Fruit fly (Drosophila melanogaster): ENCODE results near the gene Ttc1.

Ttc1 gene

DNA sequence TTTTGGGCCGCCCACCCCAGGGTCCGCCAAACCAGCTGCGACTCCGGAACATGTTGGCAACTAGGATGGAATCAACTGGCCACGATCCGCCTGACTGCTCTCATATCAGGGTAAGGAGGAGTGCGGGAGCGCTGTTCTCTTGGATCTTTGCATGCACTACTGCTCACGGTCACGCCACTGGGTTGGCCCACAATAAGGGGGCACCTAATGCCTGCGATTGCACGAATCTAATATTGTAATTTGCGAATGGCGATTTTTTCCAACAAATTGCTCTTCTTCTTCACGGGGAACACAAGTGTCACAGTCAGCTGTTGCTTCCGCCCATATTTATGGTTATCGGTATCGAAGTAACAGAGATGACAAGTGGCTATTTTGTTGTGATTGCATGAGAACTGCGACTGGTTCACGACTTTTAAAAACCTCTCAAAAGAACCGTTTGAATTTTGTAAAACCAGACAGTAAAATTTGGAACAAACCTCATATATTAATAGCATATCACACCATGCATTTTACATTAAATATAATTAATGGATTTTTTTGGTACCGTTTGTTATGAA is 1.4 kb downstream of the Ttc1 start, which contains the start of gene ema (continued):
- TF ChIP-seq gt (GFP tag; IDR thresholded peaks at IDR 0.05): no peak
- TF ChIP-seq Pdp1 (GFP tag; optimal IDR thresholded peaks at IDR 0.05): peak in 1 of 2 experiments; percentile 50
- no peak for TF ChIP-seq ash1 (GFP tag; optimal IDR thresholded peaks at IDR 0.05)
- peak; percentile 10 for TF ChIP-seq Meics (GFP tag; optimal IDR thresholded peaks at IDR 0.05)
- TF ChIP-seq Scr (GFP tag; IDR thresholded peaks at IDR 0.05; ENCODE audit: partially characterized antibody): peak; percentile 24; the same call in 1 of the 2 replicates
- TF ChIP-seq z (GFP tag; IDR thresholded peaks at IDR 0.05): no peak
- peak; percentile 17 for TF ChIP-seq CG13624 (GFP tag; optimal IDR thresholded peaks at IDR 0.05)
- TF ChIP-seq croc (GFP tag; conservative IDR thresholded peaks at IDR 0.05): no peak
- no peak for TF ChIP-seq CG11398 (GFP tag; optimal IDR thresholded peaks at IDR 0.05)
- TF ChIP-seq sr (GFP tag; IDR thresholded peaks at IDR 0.05): no peak
- no peak for TF ChIP-seq CG2678 (tag; optimal IDR thresholded peaks at IDR 0.05)
- TF ChIP-seq CG6272 (GFP tag; IDR thresholded peaks at IDR 0.05): 0 out of 2 replicates have a peak, but pooled peaks have one; percentile 9
- TF ChIP-seq Med (GFP tag): peak; percentile 91
- TF ChIP-seq en (GFP tag; optimal IDR thresholded peaks at IDR 0.05): no peak
- TF ChIP-seq tgo (GFP tag; IDR thresholded peaks at IDR 0.05): no peak
- TF ChIP-seq Adf1 (GFP tag; IDR thresholded peaks at IDR 0.05): peak; percentile 20; the same call in 1 of the 2 replicates
- TF ChIP-seq Ets97D (GFP tag; optimal IDR thresholded peaks at IDR 0.05): peak; percentile 38
- TF ChIP-seq CG13775 (GFP tag; optimal IDR thresholded peaks at IDR 0.05): no peak
- peak; percentile 58 for TF ChIP-seq CG4617 (GFP tag; optimal IDR thresholded peaks at IDR 0.05; ENCODE audit: borderline replicate concordance)
- peak; percentile 59 for TF ChIP-seq CG9932 (GFP tag; IDR thresholded peaks at IDR 0.05)
- TF ChIP-seq nau (GFP tag; optimal IDR thresholded peaks at IDR 0.05): no peak
- no peak for TF ChIP-seq CG10209 (GFP tag; optimal IDR thresholded peaks at IDR 0.05)
- TF ChIP-seq vnd (GFP tag; IDR thresholded peaks at IDR 0.05; ENCODE audit: partially characterized antibody): no peak
- TF ChIP-seq Nf-YC (tag; optimal IDR thresholded peaks at IDR 0.05): peak; percentile 39
- TF ChIP-seq CG7372 (GFP tag; IDR thresholded peaks at IDR 0.05): no peak
- TF ChIP-seq lilli (GFP tag; optimal IDR thresholded peaks at IDR 0.05): peak; percentile 61
- no peak for TF ChIP-seq Gug (GFP tag; IDR thresholded peaks at IDR 0.05)
- TF ChIP-seq CG15514 (GFP tag; optimal IDR thresholded peaks at IDR 0.05): peak; percentile 98
- TF ChIP-seq Hr51 (GFP tag; optimal IDR thresholded peaks at IDR 0.05): no peak
- no peak for TF ChIP-seq Poxn (GFP tag; IDR thresholded peaks at IDR 0.05)
- no peak for TF ChIP-seq Abd-B (GFP tag; optimal IDR thresholded peaks at IDR 0.05)
- TF ChIP-seq Jarid2 (GFP tag; optimal IDR thresholded peaks at IDR 0.05): no peak
- TF ChIP-seq CG6791 (GFP tag; IDR thresholded peaks at IDR 0.05; ENCODE audit: partially characterized antibody): 0 out of 3 replicates have a peak, but pooled peaks have one; percentile 7
- no peak for TF ChIP-seq luna (GFP tag; optimal IDR thresholded peaks at IDR 0.05)
- peak; percentile 47; the same call in 1 of the 2 replicates for TF ChIP-seq amos (GFP tag; IDR thresholded peaks at IDR 0.05; ENCODE audit: partially characterized antibody)
- peak; percentile 4 for TF ChIP-seq nerfin-1 (tag; optimal IDR thresholded peaks at IDR 0.05)
- TF ChIP-seq jing (GFP tag; optimal IDR thresholded peaks at IDR 0.05): no peak
- TF ChIP-seq CG7839 (tag; optimal IDR thresholded peaks at IDR 0.05): no peak
- TF ChIP-seq ERR (GFP tag; optimal IDR thresholded peaks at IDR 0.05): no peak
- TF ChIP-seq ham (GFP tag; IDR thresholded peaks at IDR 0.05): no peak
- TF ChIP-seq pita (GFP tag; optimal IDR thresholded peaks at IDR 0.05): no peak
- TF ChIP-seq CG1647 (GFP tag; optimal IDR thresholded peaks at IDR 0.05): no peak
- no peak for TF ChIP-seq sob (GFP tag; IDR thresholded peaks at IDR 0.05)
- peak; percentile 81 for TF ChIP-seq Dref (GFP tag; IDR thresholded peaks at IDR 0.05)
- no peak for TF ChIP-seq chn (GFP tag; optimal IDR thresholded peaks at IDR 0.05)
- TF ChIP-seq CG18011 (GFP tag; optimal IDR thresholded peaks at IDR 0.05): no peak
- TF ChIP-seq CG17829 (tag; optimal IDR thresholded peaks at IDR 0.05): peak; percentile 51
- peak; percentile 45 for TF ChIP-seq CG2712 (tag; optimal IDR thresholded peaks at IDR 0.05)
- TF ChIP-seq row (GFP tag; IDR thresholded peaks at IDR 0.05): peak; percentile 90
- TF ChIP-seq ssp (GFP tag; IDR thresholded peaks at IDR 0.05): no peak

All from whole organism, embryonic.